Fruit fly (Drosophila melanogaster): Measurements from ENCODE around the gene wrm2.

Gene wrm2

DNA sequence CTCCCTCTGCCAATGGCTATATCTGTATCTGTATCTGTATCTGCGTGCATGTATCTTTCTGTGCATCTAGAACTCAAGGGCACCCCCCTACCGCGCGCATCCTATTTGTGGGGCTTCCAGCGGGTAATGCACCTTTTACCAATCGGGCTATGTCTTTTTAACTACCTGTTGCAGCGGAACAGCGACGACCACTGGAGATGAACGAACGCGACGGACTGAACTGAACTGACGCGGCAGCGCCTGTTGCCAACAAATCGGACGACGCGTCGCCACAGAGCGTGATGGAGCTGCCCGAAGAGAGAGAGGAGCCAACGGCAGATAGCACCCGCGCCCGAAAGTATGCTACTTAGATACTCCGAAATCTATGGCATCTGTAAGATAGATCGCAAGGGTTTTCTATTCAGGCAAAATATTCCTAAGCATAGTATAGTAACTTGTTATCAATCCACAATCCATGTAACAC, 10.0 kb upstream of the wrm2 start, which contains the start of gene Cln7:
TSS of gene Cln7 (minus strand) at position 219 of the 463 bp plus-strand sequence.
- TF ChIP-seq fd85E (GFP tag; optimal IDR thresholded peaks at IDR 0.05) (peak; percentile 79), Lpt (GFP tag; optimal IDR thresholded peaks at IDR 0.05) (peak; percentile 59), Blimp-1 (GFP tag; optimal IDR thresholded peaks at IDR 0.05) (peak; percentile 2), eg (GFP tag; IDR thresholded peaks at IDR 0.05) (peak; percentile 77; the same call in 2 of the 3 replicates), Smox (GFP tag; optimal IDR thresholded peaks at IDR 0.05) (no peak), fd59A (GFP tag; optimal IDR thresholded peaks at IDR 0.05) (no peak), Sox15 (GFP tag; optimal IDR thresholded peaks at IDR 0.05) (no peak), Met (GFP tag; optimal IDR thresholded peaks at IDR 0.05) (no peak), CG6276 (GFP tag; optimal IDR thresholded peaks at IDR 0.05) (peak; percentile 26), acj6 (GFP tag; optimal IDR thresholded peaks at IDR 0.05) (no peak), ss (GFP tag; optimal IDR thresholded peaks at IDR 0.05) (peak; percentile 69 to 72), spab (GFP tag; optimal IDR thresholded peaks at IDR 0.05) (peak; percentile 5), svp (GFP tag) (no peak), CG3032 (tag; optimal IDR thresholded peaks at IDR 0.05) (peak; percentile 3), CG32006 (GFP tag; optimal IDR thresholded peaks at IDR 0.05) (no peak), Sox102F (GFP tag; optimal IDR thresholded peaks at IDR 0.05) (no peak), Ets21C (GFP tag; optimal IDR thresholded peaks at IDR 0.05) (no peak), CG10669 (GFP tag; optimal IDR thresholded peaks at IDR 0.05) (peak; percentile 3), CG6808 (GFP tag; optimal IDR thresholded peaks at IDR 0.05) (peak; percentile 40), CG7368 (GFP tag; optimal IDR thresholded peaks at IDR 0.05) (peak; percentile 30), CG6792 (GFP tag; optimal IDR thresholded peaks at IDR 0.05) (peak; percentile 25), CG11762 (GFP tag; optimal IDR thresholded peaks at IDR 0.05; ENCODE audit: insufficient read depth) (no peak), Eip75B (GFP tag; optimal IDR thresholded peaks at IDR 0.05) (peak; percentile 65), cyc (GFP tag; optimal IDR thresholded peaks at IDR 0.05) (no peak), achi (GFP tag; optimal IDR thresholded peaks at IDR 0.05) (no peak), CG31627 (GFP tag; optimal IDR thresholded peaks at IDR 0.05) (no peak), CG10631 (GFP tag; optimal IDR thresholded peaks at IDR 0.05) (no peak), topi (GFP tag; optimal IDR thresholded peaks at IDR 0.05) (peak; percentile 56), CG8319 (GFP tag; optimal IDR thresholded peaks at IDR 0.05) (no peak), Hr4 (GFP tag; optimal IDR thresholded peaks at IDR 0.05) (no peak), fkh (GFP tag; optimal IDR thresholded peaks at IDR 0.05) (peak; percentile 32), Gug (GFP tag; IDR thresholded peaks at IDR 0.05) (no peak), CG8632 (GFP tag; optimal IDR thresholded peaks at IDR 0.05) (peak; percentile 39), Hr38 (GFP tag; optimal IDR thresholded peaks at IDR 0.05) (no peak), CG1621 (tag; optimal IDR thresholded peaks at IDR 0.05) (peak; percentile 26), CG9139 (GFP tag; optimal IDR thresholded peaks at IDR 0.05) (peak; percentile 73), Ets96B (tag; optimal IDR thresholded peaks at IDR 0.05) (peak; percentile 36), salr (GFP tag; optimal IDR thresholded peaks at IDR 0.05) (no peak), net (GFP tag; optimal IDR thresholded peaks at IDR 0.05) (peak; percentile 62), dsx (GFP tag; optimal IDR thresholded peaks at IDR 0.05; ENCODE audit: poor library complexity, severe bottlenecking) (peak; percentile 69), CG16779 (tag; optimal IDR thresholded peaks at IDR 0.05) (peak; percentile 69), dac (GFP tag; optimal IDR thresholded peaks at IDR 0.05) (no peak), esn (GFP tag; optimal IDR thresholded peaks at IDR 0.05) (peak; percentile 71), CG6163 (GFP tag; IDR thresholded peaks at IDR 0.05) (peak; percentile 90), CG4318 (GFP tag; optimal IDR thresholded peaks at IDR 0.05) (no peak), Hr39 (GFP tag; optimal IDR thresholded peaks at IDR 0.05) (no peak), Eip78C (GFP tag) (peak; percentile 83), vri (GFP tag; optimal IDR thresholded peaks at IDR 0.05) (peak; percentile 70), CG15336 (GFP tag; IDR thresholded peaks at IDR 0.05) (peak; percentile 63), Sox14 (GFP tag; optimal IDR thresholded peaks at IDR 0.05) (peak; percentile 88), CG6854 (GFP tag; optimal IDR thresholded peaks at IDR 0.05) (peak; percentile 85), Eip93F (GFP tag; optimal IDR thresholded peaks at IDR 0.05) (peak; percentile 78)
